Fruit fly (Drosophila melanogaster) whole organism, prepupa: ENCODE data around the gene CG31709.

ENCODE experiments used
- CG10631 ChIP-seq: fragments of 200-800 bp; sonication (Bioruptor generic); optimal IDR thresholded peaks from 2 replicates; lab custom pipeline; 2016; ENCODE audit warnings: missing biosample characterization, missing genetic modification characterization
- CG10669 ChIP-seq: fragments of 200-800 bp; sonication (Bioruptor generic); optimal IDR thresholded peaks from 3 replicates; lab custom pipeline; 2018; ENCODE audit warnings: missing biosample characterization, mild to moderate bottlenecking, missing genetic modification characterization, moderate library complexity
- CG11762 ChIP-seq: fragments of 200-800 bp; sonication (Bioruptor generic); optimal IDR thresholded peaks from 3 replicates; lab custom pipeline; 2016; ENCODE audit warnings: missing biosample characterization, missing genetic modification characterization; ENCODE audit not compliant: insufficient read depth
- CG15336 ChIP-seq: fragments of 200-800 bp; sonication (Bioruptor generic); IDR thresholded peaks from 2 replicates; pipeline ENCODE4 v1.3.6; 2022; ENCODE audit warnings: missing biosample characterization, missing genetic modification characterization
- CG1621 ChIP-seq: fragments of 200-800 bp; sonication (Bioruptor generic); optimal IDR thresholded peaks from 3 replicates; lab custom pipeline; 2018; ENCODE audit warnings: missing biosample characterization, mild to moderate bottlenecking, missing genetic modification characterization
- CG3032 ChIP-seq: fragments of 200-800 bp; optimal IDR thresholded peaks from 2 replicates; lab custom pipeline; 2019; ENCODE audit warnings: missing biosample characterization, mild to moderate bottlenecking, missing genetic modification characterization, moderate library complexity
- CG32006 ChIP-seq: fragments of 200-800 bp; sonication (Bioruptor generic); optimal IDR thresholded peaks from 3 replicates; lab custom pipeline; 2017; ENCODE audit warnings: missing biosample characterization, mild to moderate bottlenecking, missing genetic modification characterization
- CG34406 ChIP-seq: fragments of 200-800 bp; sonication (Bioruptor generic); optimal IDR thresholded peaks from 3 replicates; lab custom pipeline; 2016; ENCODE audit warnings: missing biosample characterization, missing genetic modification characterization
- CG3919 ChIP-seq: fragments of 200-800 bp; sonication (Bioruptor generic); optimal IDR thresholded peaks from 3 replicates; lab custom pipeline; 2016; ENCODE audit warnings: missing biosample characterization, missing genetic modification characterization
- CG4318 ChIP-seq: fragments of 200-800 bp; sonication (Bioruptor generic); optimal IDR thresholded peaks from 3 replicates; lab custom pipeline; 2017; ENCODE audit warnings: missing biosample characterization, mild to moderate bottlenecking, missing genetic modification characterization
- CG6163 ChIP-seq: fragments of 200-800 bp; sonication (Bioruptor generic); IDR thresholded peaks from 3 replicates; pipeline ENCODE4 v1.3.6; 2022; ENCODE audit warnings: missing biosample characterization, missing genetic modification characterization
- CG6276 ChIP-seq: fragments of 200-800 bp; sonication (Bioruptor generic); optimal IDR thresholded peaks from 2 replicates; lab custom pipeline; 2017; ENCODE audit warnings: missing biosample characterization, mild to moderate bottlenecking, missing genetic modification characterization
- CG6792 ChIP-seq: fragments of 200-800 bp; sonication (Bioruptor generic); optimal IDR thresholded peaks from 3 replicates; lab custom pipeline; 2016; ENCODE audit warnings: missing biosample characterization, missing genetic modification characterization
- CG6808 ChIP-seq: fragments of 200-800 bp; sonication (Bioruptor generic); optimal IDR thresholded peaks from 3 replicates; lab custom pipeline; 2017; ENCODE audit warnings: missing biosample characterization, missing genetic modification characterization, mild to moderate bottlenecking, moderate library complexity, missing genetic modification reagents
- CG7368 ChIP-seq: fragments of 200-800 bp; sonication (Bioruptor generic); optimal IDR thresholded peaks from 3 replicates; lab custom pipeline; 2016; ENCODE audit warnings: missing biosample characterization, missing genetic modification characterization
- CG8119 ChIP-seq: fragments of 200-800 bp; sonication (Bioruptor generic); IDR thresholded peaks from 3 replicates; pipeline ENCODE4 v1.3.6; 2022; ENCODE audit warnings: missing biosample characterization, missing genetic modification characterization
- CG8319 ChIP-seq: fragments of 200-800 bp; sonication (Bioruptor generic); optimal IDR thresholded peaks from 3 replicates; lab custom pipeline; 2016; ENCODE audit warnings: missing biosample characterization, missing genetic modification characterization
- CG8632 ChIP-seq: fragments of 200-800 bp; sonication (Bioruptor generic); optimal IDR thresholded peaks from 3 replicates; lab custom pipeline; 2016; ENCODE audit warnings: missing biosample characterization, missing genetic modification characterization
- Eip75B ChIP-seq: fragments of 200-800 bp; sonication (Bioruptor generic); optimal IDR thresholded peaks from 3 replicates; lab custom pipeline; 2016; ENCODE audit warnings: missing biosample characterization, missing genetic modification characterization
- Eip78C ChIP-seq: fragments of 200-800 bp; sonication (Bioruptor generic); peaks from one replicate; lab custom pipeline; 2016; ENCODE audit warnings: missing biosample characterization, missing genetic modification characterization
- Ets21C ChIP-seq: fragments of 200-800 bp; sonication (Bioruptor generic); optimal IDR thresholded peaks from 3 replicates; lab custom pipeline; 2016; ENCODE audit warnings: missing biosample characterization, missing genetic modification characterization
- Gug ChIP-seq: fragments of 200-800 bp; sonication (Bioruptor generic); IDR thresholded peaks from 2 replicates; pipeline ENCODE4 v1.3.6; 2022; ENCODE audit warnings: missing biosample characterization, missing genetic modification characterization
- Hr38 ChIP-seq: sonication (Bioruptor generic); optimal IDR thresholded peaks from 2 replicates; lab custom pipeline; 2016; ENCODE audit warnings: missing biosample characterization, missing genetic modification characterization
- Hr39 ChIP-seq: fragments of 200-800 bp; sonication (Bioruptor generic); optimal IDR thresholded peaks from 2 replicates; lab custom pipeline; 2016; ENCODE audit warnings: missing biosample characterization, missing genetic modification characterization
- Hr4 ChIP-seq: fragments of 200-800 bp; sonication (Bioruptor generic); optimal IDR thresholded peaks from 3 replicates; lab custom pipeline; 2016; ENCODE audit warnings: missing biosample characterization, missing genetic modification characterization
- Met ChIP-seq: fragments of 200-800 bp; sonication (Bioruptor generic); optimal IDR thresholded peaks from 3 replicates; lab custom pipeline; 2016; ENCODE audit warnings: missing biosample characterization, missing genetic modification characterization
- OdsH ChIP-seq: fragments of 200-800 bp; sonication (Bioruptor generic); optimal IDR thresholded peaks from 3 replicates; lab custom pipeline; 2016; ENCODE audit warnings: missing biosample characterization, missing genetic modification characterization
- Smox ChIP-seq: fragments of 200-800 bp; sonication (Bioruptor generic); optimal IDR thresholded peaks from 3 replicates; lab custom pipeline; 2016; ENCODE audit warnings: missing biosample characterization, missing genetic modification characterization
- achi ChIP-seq: fragments of 200-800 bp; sonication (Bioruptor generic); optimal IDR thresholded peaks from 3 replicates; lab custom pipeline; 2016; ENCODE audit warnings: missing biosample characterization, missing genetic modification characterization
- acj6 ChIP-seq: fragments of 200-800 bp; sonication (Bioruptor generic); optimal IDR thresholded peaks from 3 replicates; lab custom pipeline; 2016; ENCODE audit warnings: missing biosample characterization, missing genetic modification characterization
- cyc ChIP-seq: fragments of 200-800 bp; sonication (Bioruptor generic); optimal IDR thresholded peaks from 3 replicates; lab custom pipeline; 2016; ENCODE audit warnings: missing biosample characterization, missing genetic modification characterization
- dac ChIP-seq: fragments of 200-800 bp; sonication (Bioruptor generic); optimal IDR thresholded peaks from 2 replicates; lab custom pipeline; 2017; ENCODE audit warnings: missing biosample characterization, mild to moderate bottlenecking, missing genetic modification characterization
- dsx ChIP-seq: fragments of 200-800 bp; optimal IDR thresholded peaks from 3 replicates; lab custom pipeline; 2019; ENCODE audit warnings: missing biosample characterization, mild to moderate bottlenecking, missing genetic modification characterization, moderate library complexity; ENCODE audit not compliant: poor library complexity, severe bottlenecking
- eg ChIP-seq: fragments of 200-800 bp; sonication (Bioruptor generic); IDR thresholded peaks from 3 replicates; pipeline ENCODE4 v1.3.6; 2022; ENCODE audit warnings: missing biosample characterization, missing genetic modification characterization
- fd59A ChIP-seq: fragments of 200-800 bp; sonication (Bioruptor generic); optimal IDR thresholded peaks from 2 replicates; lab custom pipeline; 2017; ENCODE audit warnings: missing biosample characterization, mild to moderate bottlenecking, missing genetic modification characterization, missing genetic modification reagents
- fd85E ChIP-seq: fragments of 200-800 bp; sonication (Bioruptor generic); optimal IDR thresholded peaks from 3 replicates; lab custom pipeline; 2016; ENCODE audit warnings: missing biosample characterization, missing genetic modification characterization
- fkh ChIP-seq: fragments of 200-800 bp; sonication (Bioruptor generic); optimal IDR thresholded peaks from 3 replicates; lab custom pipeline; 2017; ENCODE audit warnings: missing biosample characterization, mild to moderate bottlenecking, missing genetic modification characterization, moderate library complexity
- lz ChIP-seq: fragments of 200-800 bp; sonication (Bioruptor generic); optimal IDR thresholded peaks from 3 replicates; lab custom pipeline; 2016; ENCODE audit warnings: missing biosample characterization, missing genetic modification characterization
- net ChIP-seq: fragments of 200-800 bp; sonication (Bioruptor generic); optimal IDR thresholded peaks from 3 replicates; lab custom pipeline; 2016; ENCODE audit warnings: missing biosample characterization, missing genetic modification characterization
- pdm3 ChIP-seq: fragments of 200-800 bp; sonication (Bioruptor generic); optimal IDR thresholded peaks from 3 replicates; lab custom pipeline; 2016; ENCODE audit warnings: missing biosample characterization, missing genetic modification characterization
- ss ChIP-seq, 2 experiments: fragments of 200-800 bp; sonication (Bioruptor generic); optimal IDR thresholded peaks; 2 replicates in 1 of 2; 3 replicates in 1 of 2; lab custom pipeline; 2017 to 2018; ENCODE audit warnings: mild to moderate bottlenecking in 2 of 2, missing biosample characterization in 2 of 2, missing genetic modification characterization in 2 of 2, moderate library complexity in 1 of 2
- svp ChIP-seq: fragments of 200-800 bp; sonication (Bioruptor generic); peaks from one replicate; lab custom pipeline; 2016; ENCODE audit warnings: missing biosample characterization, missing genetic modification characterization
- vri ChIP-seq: fragments of 200-800 bp; sonication (Bioruptor generic); optimal IDR thresholded peaks from 3 replicates; lab custom pipeline; 2016; ENCODE audit warnings: missing biosample characterization, mild to moderate bottlenecking, missing genetic modification characterization

CG31709 gene

dm6 chr2L:9598390-9598789 is 19.0 kb upstream of the CG31709 start:
- TF ChIP-seq Hr39 (GFP tag; lab: Kevin White, UChicago) (no peak), CG3919 (GFP tag; lab: Kevin White, UChicago) (peak; percentile 26), ss (GFP tag; optimal IDR thresholded peaks at IDR 0.05; lab: Kevin White, UChicago) (peak; percentile 65 to 86), Gug (GFP tag; lab: Robert Waterston, UW) (peak; percentile 47), achi (peak; percentile 21), pdm3 (GFP tag; lab: Kevin White, UChicago) (peak; percentile 12), Hr4 (GFP tag; lab: Kevin White, UChicago) (peak; percentile 4), Eip78C (peak; percentile 73), CG15336 (GFP tag; lab: Robert Waterston, UW) (peak; percentile 45; the same call in 1 of the 2 replicates), CG6163 (peak; percentile 72), Eip75B (no peak), svp (no peak), OdsH (GFP tag; lab: Kevin White, UChicago) (peak; percentile 12), CG32006 (GFP tag; lab: Kevin White, UChicago) (peak; percentile 54), CG6792 (peak; percentile 22), CG3032 (tag; lab: Kevin White, UChicago) (no peak), eg (GFP tag; lab: Robert Waterston, UW) (peak; percentile 60; the same call in 2 of the 3 replicates), CG10669 (GFP tag; lab: Kevin White, UChicago) (peak; percentile 22), CG8319 (no peak), Smox (GFP tag; lab: Kevin White, UChicago) (peak; percentile 6), CG10631 (GFP tag; lab: Kevin White, UChicago) (peak; percentile 28), CG8119 (peak; percentile 55; the same call in 2 of the 3 replicates), acj6 (peak; percentile 33)

- TF ChIP-seq CG6808 (GFP tag; lab: Kevin White, UChicago) (no peak), dac (no peak), Eip78C (no peak), Met (peak; percentile 6), net (GFP tag; lab: Kevin White, UChicago) (no peak), dsx (GFP tag; lab: Kevin White, UChicago) (no peak), acj6 (peak; percentile 5), CG10631 (GFP tag; lab: Kevin White, UChicago) (peak; percentile 5), OdsH (GFP tag; lab: Kevin White, UChicago) (no peak), svp (peak; percentile 53), CG11762 (GFP tag; lab: Kevin White, UChicago) (no peak), Smox (GFP tag; lab: Kevin White, UChicago) (peak; percentile 2), fkh (peak; percentile 30), CG3032 (tag; lab: Kevin White, UChicago) (no peak), Hr38 (GFP tag; lab: Kevin White, UChicago) (no peak), Ets21C (GFP tag; lab: Kevin White, UChicago) (no peak), CG32006 (GFP tag; lab: Kevin White, UChicago) (no peak)
These were observed 15.3 kb upstream of the CG31709 start for dm6 chr2L:9594625-9595300.

- TF ChIP-seq CG7368 (GFP tag; lab: Kevin White, UChicago), result no peak
- no peak for TF ChIP-seq CG6276 (GFP tag; lab: Kevin White, UChicago)
- TF ChIP-seq lz (GFP tag; lab: Kevin White, UChicago), result no peak
- TF ChIP-seq cyc (GFP tag; lab: Kevin White, UChicago), result no peak
These were observed 11.7 kb upstream of the CG31709 start for dm6 chr2L:9591146-9591545.

DNA sequence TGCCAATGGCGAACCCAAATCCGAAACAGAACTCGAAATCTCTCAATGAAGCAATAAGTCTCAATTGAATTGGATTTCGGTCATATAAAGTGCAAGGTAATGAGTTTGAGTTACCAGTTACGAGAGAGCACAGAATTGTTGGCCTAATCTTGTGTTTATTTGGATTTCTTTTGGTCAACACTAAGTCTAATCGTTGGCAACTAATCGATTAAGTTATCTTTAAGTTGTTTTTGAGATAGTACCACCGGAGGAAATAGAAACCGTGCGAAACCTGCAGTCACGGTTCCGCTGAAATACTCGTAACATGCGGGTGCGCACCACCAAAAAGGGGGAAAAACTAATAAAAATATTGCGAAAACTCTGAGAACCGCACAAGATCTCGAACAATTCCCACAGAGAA is 9.7 kb upstream of the CG31709 start, which contains the start of gene CG3841:
CG3841 (plus strand) TSS at position 301 of the 400 bp plus-strand sequence.
- TF ChIP-seq CG1621 (tag; lab: Kevin White, UChicago) (no peak), Gug (GFP tag; lab: Robert Waterston, UW) (no peak), ss (GFP tag; optimal IDR thresholded peaks at IDR 0.05; lab: Kevin White, UChicago) (no peak), CG6163 (no peak), net (GFP tag; lab: Kevin White, UChicago) (no peak), cyc (GFP tag; lab: Kevin White, UChicago) (no peak), fd85E (GFP tag; lab: Kevin White, UChicago) (no peak), CG3032 (tag; lab: Kevin White, UChicago) (no peak), Hr38 (GFP tag; lab: Kevin White, UChicago) (no peak), fd59A (GFP tag; lab: Kevin White, UChicago) (no peak), Hr39 (GFP tag; lab: Kevin White, UChicago) (no peak), Eip78C (no peak), CG8632 (GFP tag; lab: Kevin White, UChicago) (no peak), CG34406 (GFP tag; lab: Kevin White, UChicago) (no peak), acj6 (no peak), CG4318 (GFP tag; lab: Kevin White, UChicago) (no peak), dsx (GFP tag; lab: Kevin White, UChicago) (no peak), vri (no peak), CG6808 (GFP tag; lab: Kevin White, UChicago) (no peak)
